Fruit fly (Drosophila melanogaster) whole organism, embryonic: ENCODE data around the gene CG15537.

ENCODE experiments used
- CG10431 ChIP-seq: fragments of 200-800 bp; sonication (Bioruptor generic); optimal IDR thresholded peaks from 3 replicates; lab custom pipeline; 2018; ENCODE audit warnings: missing biosample characterization, mild to moderate bottlenecking, missing genetic modification characterization
- CG10654 ChIP-seq: fragments of 200-800 bp; sonication (Bioruptor generic); optimal IDR thresholded peaks from 2 replicates; lab custom pipeline; 2016; ENCODE audit warnings: missing biosample characterization, missing genetic modification characterization
- CG10959 ChIP-seq: fragments of 200-800 bp; sonication (Bioruptor generic); IDR thresholded peaks from 2 replicates; pipeline ENCODE4 v1.3.6; 2022; ENCODE audit warnings: missing biosample characterization, missing genetic modification characterization
- CG11085 ChIP-seq: fragments of 200-800 bp; sonication (Bioruptor generic); IDR thresholded peaks from 2 replicates; pipeline ENCODE4 v1.3.6; 2022; ENCODE audit warnings: missing biosample characterization, missing genetic modification characterization
- CG11093 ChIP-seq: fragments of 200-800 bp; sonication (Bioruptor generic); IDR thresholded peaks from 3 replicates; pipeline ENCODE4 v1.3.6; 2022; ENCODE audit warnings: missing biosample characterization, missing genetic modification characterization
- CG11560 ChIP-seq: fragments of 200-800 bp; sonication (Bioruptor generic); IDR thresholded peaks from 3 replicates; pipeline ENCODE4 v1.3.6; 2022; ENCODE audit warnings: missing biosample characterization, missing genetic modification characterization
- CG12155 ChIP-seq: fragments of 200-800 bp; sonication (Bioruptor generic); optimal IDR thresholded peaks from 3 replicates; lab custom pipeline; 2016; ENCODE audit warnings: missing biosample characterization, missing genetic modification characterization
- CG13624 ChIP-seq: fragments of 200-800 bp; sonication (Bioruptor generic); optimal IDR thresholded peaks from 2 replicates; lab custom pipeline; 2016; ENCODE audit warnings: missing biosample characterization, missing genetic modification characterization
- CG14965 ChIP-seq: fragments of 200-800 bp; sonication (Bioruptor generic); optimal IDR thresholded peaks from 2 replicates; lab custom pipeline; 2016; ENCODE audit warnings: missing biosample characterization, missing genetic modification characterization, borderline replicate concordance
- CG1602 ChIP-seq: fragments of 200-800 bp; sonication (Bioruptor generic); optimal IDR thresholded peaks from 3 replicates; lab custom pipeline; 2016; ENCODE audit warnings: missing biosample characterization, missing genetic modification characterization
- CG17802 ChIP-seq: fragments of 200-800 bp; sonication (Bioruptor generic); optimal IDR thresholded peaks from 2 replicates; lab custom pipeline; 2018; ENCODE audit warnings: missing biosample characterization, mild to moderate bottlenecking, missing genetic modification characterization, moderate library complexity
- CG18599 ChIP-seq: fragments of 200-800 bp; sonication (Bioruptor generic); optimal IDR thresholded peaks from 3 replicates; lab custom pipeline; 2017; ENCODE audit warnings: missing biosample characterization, missing genetic modification characterization, mild to moderate bottlenecking, moderate library complexity, missing genetic modification reagents
- CG18619 ChIP-seq: fragments of 200-800 bp; sonication (Bioruptor generic); optimal IDR thresholded peaks from 3 replicates; lab custom pipeline; 2017; ENCODE audit warnings: missing biosample characterization, mild to moderate bottlenecking, missing genetic modification characterization
- CG2120 ChIP-seq: fragments of 200-800 bp; sonication (Bioruptor generic); optimal IDR thresholded peaks from 3 replicates; lab custom pipeline; 2016; ENCODE audit warnings: missing biosample characterization, missing genetic modification characterization
- CG2199 ChIP-seq: fragments of 200-800 bp; sonication (Bioruptor generic); IDR thresholded peaks from 3 replicates; pipeline ENCODE4 v1.3.6; 2022; ENCODE audit warnings: missing biosample characterization, missing genetic modification characterization
- CG2678 ChIP-seq: fragments of 200-800 bp; sonication (Bioruptor generic); optimal IDR thresholded peaks from 3 replicates; lab custom pipeline; 2019; ENCODE audit warnings: missing biosample characterization, mild to moderate bottlenecking, missing genetic modification characterization, moderate library complexity
- CG31365 ChIP-seq: fragments of 200-800 bp; sonication (Bioruptor generic); optimal IDR thresholded peaks from 2 replicates; lab custom pipeline; 2018; ENCODE audit warnings: missing biosample characterization, mild to moderate bottlenecking, missing genetic modification characterization
- CG31388 ChIP-seq: fragments of 200-800 bp; sonication (Bioruptor generic); optimal IDR thresholded peaks from 2 replicates; lab custom pipeline; 2016; ENCODE audit warnings: missing biosample characterization, missing genetic modification characterization
- CG3995 ChIP-seq: fragments of 200-800 bp; sonication (Bioruptor generic); optimal IDR thresholded peaks from 3 replicates; lab custom pipeline; 2016; ENCODE audit warnings: missing biosample characterization, missing genetic modification characterization
- CG6689 ChIP-seq: fragments of 200-800 bp; sonication (Bioruptor generic); IDR thresholded peaks from 2 replicates; pipeline ENCODE4 v1.3.6; 2022; ENCODE audit warnings: missing biosample characterization, missing genetic modification characterization
- CG7372 ChIP-seq: fragments of 200-800 bp; sonication (Bioruptor generic); IDR thresholded peaks from 2 replicates; pipeline ENCODE4 v1.3.6; 2022; ENCODE audit warnings: missing biosample characterization, missing genetic modification characterization
- CG9215 ChIP-seq: fragments of 200-800 bp; sonication (Bioruptor generic); IDR thresholded peaks from 2 replicates; pipeline ENCODE4 v1.3.6; 2022; ENCODE audit warnings: missing biosample characterization, missing genetic modification characterization
- Camta ChIP-seq: fragments of 200-800 bp; sonication (Bioruptor generic); optimal IDR thresholded peaks from 2 replicates; lab custom pipeline; 2016; ENCODE audit warnings: missing biosample characterization, missing genetic modification characterization
- Dad ChIP-seq: fragments of 200-800 bp; sonication (Bioruptor generic); optimal IDR thresholded peaks from 3 replicates; lab custom pipeline; 2016; ENCODE audit warnings: missing biosample characterization, missing genetic modification characterization
- Doc3 ChIP-seq: fragments of 200-800 bp; sonication (Bioruptor generic); IDR thresholded peaks from 3 replicates; pipeline ENCODE4 v1.3.6; 2022; ENCODE audit warnings: missing biosample characterization, missing genetic modification characterization; ENCODE audit not compliant: partially characterized antibody
- Dp ChIP-seq: fragments of 200-800 bp; sonication (Bioruptor generic); optimal IDR thresholded peaks from 2 replicates; lab custom pipeline; 2018; ENCODE audit warnings: missing biosample characterization, mild to moderate bottlenecking, missing genetic modification characterization, moderate library complexity
- E2f2 ChIP-seq: fragments of 200-800 bp; sonication (Bioruptor generic); IDR thresholded peaks from 2 replicates; pipeline ENCODE4 v1.3.6; 2022; ENCODE audit warnings: missing biosample characterization, missing genetic modification characterization
- Ets97D ChIP-seq: fragments of 200-800 bp; sonication (Bioruptor generic); optimal IDR thresholded peaks from 3 replicates; lab custom pipeline; 2016; ENCODE audit warnings: missing biosample characterization, missing genetic modification characterization
- HmgZ ChIP-seq: fragments of 200-800 bp; sonication (Bioruptor generic); optimal IDR thresholded peaks from 2 replicates; lab custom pipeline; 2018; ENCODE audit warnings: missing biosample characterization, mild to moderate bottlenecking, missing genetic modification characterization
- Nf-YC ChIP-seq: fragments of 200-800 bp; optimal IDR thresholded peaks from 3 replicates; lab custom pipeline; 2019; ENCODE audit warnings: missing biosample characterization, mild to moderate bottlenecking, missing genetic modification characterization, moderate library complexity
- NfI ChIP-seq: fragments of 200-800 bp; sonication (Bioruptor generic); optimal IDR thresholded peaks from 3 replicates; lab custom pipeline; 2018; ENCODE audit warnings: missing biosample characterization, mild to moderate bottlenecking, missing genetic modification characterization, moderate library complexity
- Rfx ChIP-seq: fragments of 200-800 bp; sonication (Bioruptor generic); IDR thresholded peaks from 2 replicates; pipeline ENCODE4 v1.3.6; 2022; ENCODE audit warnings: missing biosample characterization, missing genetic modification characterization
- Xbp1 ChIP-seq: fragments of 200-800 bp; sonication (Bioruptor generic); optimal IDR thresholded peaks from 3 replicates; lab custom pipeline; 2016; ENCODE audit warnings: missing biosample characterization, mild to moderate bottlenecking, missing genetic modification characterization
- ase ChIP-seq: fragments of 200-800 bp; sonication (Bioruptor generic); IDR thresholded peaks from 3 replicates; pipeline ENCODE4 v1.3.6; 2022; ENCODE audit warnings: missing biosample characterization, missing genetic modification characterization
- ato ChIP-seq: fragments of 200-800 bp; sonication (Bioruptor generic); IDR thresholded peaks from 2 replicates; pipeline ENCODE4 v1.3.6; 2022; ENCODE audit warnings: missing biosample characterization, missing genetic modification characterization; ENCODE audit not compliant: partially characterized antibody
- fd96Cb ChIP-seq: fragments of 200-800 bp; sonication (Bioruptor generic); optimal IDR thresholded peaks from 2 replicates; lab custom pipeline; 2018; ENCODE audit warnings: missing biosample characterization, mild to moderate bottlenecking, missing genetic modification characterization, moderate library complexity
- ftz-f1 ChIP-seq: fragments of 200-800 bp; sonication (Bioruptor generic); optimal IDR thresholded peaks from 2 replicates; lab custom pipeline; 2016; ENCODE audit warnings: missing biosample characterization, missing genetic modification characterization
- gsb-n ChIP-seq: fragments of 200-800 bp; sonication (Bioruptor generic); optimal IDR thresholded peaks from 3 replicates; lab custom pipeline; 2018; ENCODE audit warnings: missing biosample characterization, mild to moderate bottlenecking, missing genetic modification characterization
- gt ChIP-seq: fragments of 200-800 bp; sonication (Bioruptor generic); IDR thresholded peaks from 2 replicates; pipeline ENCODE4 v1.3.6; 2022; ENCODE audit warnings: missing biosample characterization, missing genetic modification characterization
- hkb ChIP-seq, 2 experiments: fragments of 200-800 bp in 1 of 2; fragments of >200 bp in 1 of 2; sonication (Bioruptor generic) in 1 of 2; IDR thresholded peaks in 1 of 2; optimal IDR thresholded peaks in 1 of 2; 2 replicates each; pipeline versions ENCODE4 v1.3.6 to Lab custom; 2017 to 2022; ENCODE audit warnings: missing biosample characterization in 1 of 2, missing genetic modification characterization in 1 of 2
- klu ChIP-seq: fragments of 200-800 bp; sonication (Bioruptor generic); IDR thresholded peaks from 2 replicates; pipeline ENCODE4 v1.3.6; 2022; ENCODE audit warnings: missing biosample characterization, missing genetic modification characterization
- nau ChIP-seq: fragments of 200-800 bp; sonication (Bioruptor generic); optimal IDR thresholded peaks from 3 replicates; lab custom pipeline; 2017; ENCODE audit warnings: missing biosample characterization, mild to moderate bottlenecking, missing genetic modification characterization, missing genetic modification reagents
- nom ChIP-seq: fragments of 200-800 bp; sonication (Bioruptor generic); optimal IDR thresholded peaks from 2 replicates; lab custom pipeline; 2017; ENCODE audit warnings: missing biosample characterization, missing genetic modification characterization, mild to moderate bottlenecking, moderate library complexity, missing genetic modification reagents
- odd ChIP-seq: fragments of 200-800 bp; sonication (Bioruptor generic); optimal IDR thresholded peaks from 2 replicates; lab custom pipeline; 2017; ENCODE audit warnings: missing biosample characterization, mild to moderate bottlenecking, missing genetic modification characterization
- pum ChIP-seq: fragments of 200-800 bp; sonication (Bioruptor generic); optimal IDR thresholded peaks from 2 replicates; lab custom pipeline; 2016; ENCODE audit warnings: missing biosample characterization, missing genetic modification characterization
- ro ChIP-seq: fragments of 200-800 bp; sonication (Bioruptor generic); IDR thresholded peaks from 2 replicates; pipeline ENCODE4 v1.3.6; 2022; ENCODE audit warnings: missing biosample characterization, missing genetic modification characterization
- tap ChIP-seq: fragments of 200-800 bp; optimal IDR thresholded peaks from 3 replicates; lab custom pipeline; 2019; ENCODE audit warnings: missing biosample characterization, mild to moderate bottlenecking, missing genetic modification characterization, moderate library complexity
- tin ChIP-seq: fragments of 200-800 bp; sonication (Bioruptor generic); optimal IDR thresholded peaks from 3 replicates; lab custom pipeline; 2016; ENCODE audit warnings: missing biosample characterization, missing genetic modification characterization
- tna ChIP-seq: fragments of 200-800 bp; sonication (Bioruptor generic); IDR thresholded peaks from 2 replicates; pipeline ENCODE4 v1.3.6; 2022; ENCODE audit warnings: missing biosample characterization, missing genetic modification characterization; ENCODE audit not compliant: partially characterized antibody
- wdn ChIP-seq: fragments of 200-800 bp; sonication (Bioruptor generic); IDR thresholded peaks from 2 replicates; pipeline ENCODE4 v1.3.6; 2022; ENCODE audit warnings: missing biosample characterization, missing genetic modification characterization

Gene CG15537

dm6 chr3R:30443549-30444133, at the start of gene CG15537:
TSS of gene CG15537 (minus strand) at chr3R:30443599.
- TF ChIP-seq Rfx (GFP tag; lab: Robert Waterston, UW) = no peak
- TF ChIP-seq CG11093 (GFP tag; lab: Robert Waterston, UW) = no peak
- no peak for TF ChIP-seq nom (GFP tag; lab: Kevin White, UChicago)
- peak; percentile 49; the same call in 1 of the 2 replicates for TF ChIP-seq E2f2 (GFP tag; lab: Robert Waterston, UW)
- TF ChIP-seq CG14965 (GFP tag; lab: Kevin White, UChicago) = no peak
- TF ChIP-seq CG11085 (GFP tag; lab: Robert Waterston, UW) = no peak
- no peak for TF ChIP-seq ro (GFP tag; lab: Robert Waterston, UW)
- TF ChIP-seq Dp (GFP tag; lab: Kevin White, UChicago) = peak; percentile 58
- TF ChIP-seq CG7372 (GFP tag; lab: Robert Waterston, UW) = no peak
- no peak for TF ChIP-seq hkb (optimal IDR thresholded peaks at IDR 0.05; lab: Kevin White, UChicago)
- no peak for TF ChIP-seq hkb (GFP tag; IDR thresholded peaks at IDR 0.05; lab: Robert Waterston, UW)
- TF ChIP-seq gsb-n (tag; lab: Kevin White, UChicago) = no peak
- no peak for TF ChIP-seq CG10959 (GFP tag; lab: Robert Waterston, UW)
- TF ChIP-seq fd96Cb (tag; lab: Kevin White, UChicago) = no peak
- no peak for TF ChIP-seq CG18599 (GFP tag; lab: Kevin White, UChicago)
- no peak for TF ChIP-seq CG11560 (tag; lab: Robert Waterston, UW)
- no peak for TF ChIP-seq ase (GFP tag; lab: Robert Waterston, UW)
- TF ChIP-seq tin (GFP tag; lab: Kevin White, UChicago) = no peak
- TF ChIP-seq CG3995 (GFP tag; lab: Kevin White, UChicago) = no peak
- no peak for TF ChIP-seq gt (GFP tag; lab: Robert Waterston, UW)
- TF ChIP-seq Nf-YC (tag; lab: Kevin White, UChicago) = no peak
- no peak for TF ChIP-seq CG13624
- peak; percentile 44; the same call in 1 of the 2 replicates for TF ChIP-seq CG9215 (GFP tag; lab: Robert Waterston, UW)
- no peak for TF ChIP-seq Ets97D (GFP tag; lab: Kevin White, UChicago)
- no peak for TF ChIP-seq CG31388 (GFP tag; lab: Kevin White, UChicago)
- TF ChIP-seq CG10431 (GFP tag; lab: Kevin White, UChicago) = no peak
- no peak for TF ChIP-seq wdn
- TF ChIP-seq HmgZ (tag; lab: Kevin White, UChicago) = no peak

DNA sequence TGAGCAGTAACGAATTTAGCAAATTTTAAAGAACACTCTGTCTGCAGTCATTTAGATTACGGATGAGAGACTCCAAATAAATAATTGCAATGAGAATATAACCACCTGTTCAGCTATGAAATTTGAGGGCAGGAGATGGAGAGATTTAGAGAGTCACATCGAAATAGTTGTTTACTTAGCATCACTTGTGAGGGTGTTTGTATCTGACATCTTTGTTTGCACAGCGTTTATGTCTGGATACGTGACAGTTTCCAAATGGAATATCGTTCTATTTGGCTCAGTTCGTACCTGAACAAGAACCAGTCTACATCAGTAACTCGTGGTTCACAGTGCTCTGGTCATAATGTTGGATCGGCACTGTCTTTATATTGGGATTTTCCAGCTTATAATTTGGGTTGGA, 46.4 kb upstream of the CG15537 start, which contains the start of gene PH4alphaSG2:
PH4alphaSG2 (plus strand) TSS at position 278 of the 400 bp plus-strand sequence.
- TF ChIP-seq tna (GFP tag; lab: Robert Waterston, UW) = no peak
- TF ChIP-seq pum = no peak
- no peak for TF ChIP-seq odd
- peak; percentile 20 for TF ChIP-seq CG18619 (GFP tag; lab: Kevin White, UChicago)
- no peak for TF ChIP-seq NfI
- no peak for TF ChIP-seq CG1602 (GFP tag; lab: Kevin White, UChicago)
- TF ChIP-seq Camta (GFP tag; lab: Kevin White, UChicago) = no peak
- TF ChIP-seq CG18599 (GFP tag; lab: Kevin White, UChicago) = peak; percentile 71
- no peak for TF ChIP-seq Xbp1 (GFP tag; lab: Kevin White, UChicago)
- no peak for TF ChIP-seq Dad (GFP tag; lab: Kevin White, UChicago)
- TF ChIP-seq tap (tag; lab: Kevin White, UChicago) = no peak
- no peak for TF ChIP-seq ftz-f1 (GFP tag; lab: Kevin White, UChicago)
- TF ChIP-seq CG17802 = no peak
- TF ChIP-seq CG2199 (GFP tag; lab: Robert Waterston, UW) = no peak
- no peak for TF ChIP-seq CG11085 (GFP tag; lab: Robert Waterston, UW)
- TF ChIP-seq ato (GFP tag; lab: Robert Waterston, UW) = no peak
- no peak for TF ChIP-seq klu (GFP tag; lab: Robert Waterston, UW)
- TF ChIP-seq CG10654 (GFP tag; lab: Kevin White, UChicago) = no peak
- TF ChIP-seq CG2120 (GFP tag; lab: Kevin White, UChicago) = peak; percentile 61
- no peak for TF ChIP-seq nau (GFP tag; lab: Kevin White, UChicago)
- TF ChIP-seq Doc3 (GFP tag; lab: Robert Waterston, UW) = no peak
- no peak for TF ChIP-seq CG31365 (tag; lab: Kevin White, UChicago)
- no peak for TF ChIP-seq CG6689 (GFP tag; lab: Robert Waterston, UW)
- no peak for TF ChIP-seq CG12155
- no peak for TF ChIP-seq CG2678
